Worm (Caenorhabditis elegans): ENCODE data around the gene clh-5.

Gene clh-5

ce11 chrII:9112851-9113250, 14.4 kb upstream of the clh-5 start, which contains the start of gene jun-1:
jun-1 (plus strand) TSS chrII:9113157.
- TF ChIP-seq tlp-1 (tag; optimal IDR thresholded peaks at IDR 0.05) (no peak), nhr-71 (tag; optimal IDR thresholded peaks at IDR 0.05) (peak; percentile 96), ceh-82 (tag; optimal IDR thresholded peaks at IDR 0.05) (peak; percentile 58 to 84 (median 61)), F16B12.6 (tag; optimal IDR thresholded peaks at IDR 0.05) (no peak), nhr-11 (tag; optimal IDR thresholded peaks at IDR 0.05) (peak; percentile 75), nhr-85 (tag) (peak; percentile 98), elt-3 (tag; optimal IDR thresholded peaks at IDR 0.05) (peak in 3 of 6 experiments; percentile 48 to 93 (median 87)), fkh-10 (GFP tag; optimal IDR thresholded peaks at IDR 0.05) (peak; percentile 49), fkh-8 (tag; optimal IDR thresholded peaks at IDR 0.05) (peak; percentile 88), dsc-1 (tag; optimal IDR thresholded peaks at IDR 0.05) (peak; percentile 54), rnt-1 (tag; optimal IDR thresholded peaks at IDR 0.05) (peak; percentile 65), irx-1 (tag; optimal IDR thresholded peaks at IDR 0.05) (peak; percentile 74), pqm-1 (tag; optimal IDR thresholded peaks at IDR 0.05) (no peak), nhr-237 (tag; optimal IDR thresholded peaks at IDR 0.05) (peak; percentile 92), zag-1 (tag; optimal IDR thresholded peaks at IDR 0.05) (no peak), nhr-84 (tag; optimal IDR thresholded peaks at IDR 0.05) (no peak), pax-3 (tag; optimal IDR thresholded peaks at IDR 0.05) (peak; percentile 48), nhr-76 (tag; optimal IDR thresholded peaks at IDR 0.05) (no peak), ces-1 (GFP tag; optimal IDR thresholded peaks at IDR 0.05) (no peak), jun-1 (tag; optimal IDR thresholded peaks at IDR 0.05) (no peak), sup-37 (GFP tag; optimal IDR thresholded peaks at IDR 0.05) (peak; percentile 28), unc-86 (tag; optimal IDR thresholded peaks at IDR 0.05) (peak; percentile 53), unc-30 (tag; optimal IDR thresholded peaks at IDR 0.05) (no peak), vab-15 (tag; optimal IDR thresholded peaks at IDR 0.05) (no peak), lin-13 (GFP tag; optimal IDR thresholded peaks at IDR 0.05) (peak; percentile 77), fos-1 (tag; optimal IDR thresholded peaks at IDR 0.05) (peak; percentile 100), ceh-63 (GFP tag; optimal IDR thresholded peaks at IDR 0.05) (no peak), elt-2 (tag; optimal IDR thresholded peaks at IDR 0.05) (no peak), nhr-20 (tag; optimal IDR thresholded peaks at IDR 0.05) (peak; percentile 96), lin-15B (tag; optimal IDR thresholded peaks at IDR 0.05) (peak; percentile 37), ama-1 (optimal IDR thresholded peaks at IDR 0.05) (no peak), lsy-2 (tag; optimal IDR thresholded peaks at IDR 0.05) (peak; percentile 85 to 95), ztf-11 (tag; optimal IDR thresholded peaks at IDR 0.05) (no peak), unc-130 (tag; optimal IDR thresholded peaks at IDR 0.05) (peak; percentile 36), mdl-1 (tag; optimal IDR thresholded peaks at IDR 0.05) (peak in 1 of 2 experiments; percentile 69), alr-1 (tag; optimal IDR thresholded peaks at IDR 0.05; ENCODE audit: borderline replicate concordance) (no peak), swsn-7 (tag; optimal IDR thresholded peaks at IDR 0.05) (peak; percentile 86), mep-1 (tag; optimal IDR thresholded peaks at IDR 0.05) (peak; percentile 93), lir-3 (tag; optimal IDR thresholded peaks at IDR 0.05; ENCODE audit: poor library complexity) (peak; percentile 60), lin-14 (GFP tag; optimal IDR thresholded peaks at IDR 0.05) (peak; percentile 97), xbp-1 (tag; optimal IDR thresholded peaks at IDR 0.05) (peak; percentile 65), Y116A8C.19 (tag; optimal IDR thresholded peaks at IDR 0.05; ENCODE audit: borderline replicate concordance) (no peak), nhr-12 (tag; optimal IDR thresholded peaks at IDR 0.05) (no peak), snpc-4 (tag; optimal IDR thresholded peaks at IDR 0.05) (peak; percentile 70), mef-2 (tag; optimal IDR thresholded peaks at IDR 0.05) (no peak), egl-13 (tag; optimal IDR thresholded peaks at IDR 0.05) (peak; percentile 14), lin-39 (tag; optimal IDR thresholded peaks at IDR 0.05) (peak; percentile 29), unc-62 (GFP tag; optimal IDR thresholded peaks at IDR 0.05) (no peak), ztf-4 (tag; optimal IDR thresholded peaks at IDR 0.05) (peak; percentile 68), ceh-8 (GFP tag; optimal IDR thresholded peaks at IDR 0.05) (no peak), C04F5.9 (tag; optimal IDR thresholded peaks at IDR 0.05) (peak; percentile 39), nhr-19 (GFP tag; conservative IDR thresholded peaks at IDR 0.05) (peak; percentile 84), dpl-1 (GFP tag; optimal IDR thresholded peaks at IDR 0.05) (peak; percentile 63 to 69 (median 66)), aha-1 (tag; optimal IDR thresholded peaks at IDR 0.05) (peak; percentile 14)
